Worm (Caenorhabditis elegans): Measurements from ENCODE around the gene Y57G11C.1130.
A peak's percentile ranks its signal among the peaks of the same experiment; 100 is the strongest.

Gene Y57G11C.1130

DNA sequence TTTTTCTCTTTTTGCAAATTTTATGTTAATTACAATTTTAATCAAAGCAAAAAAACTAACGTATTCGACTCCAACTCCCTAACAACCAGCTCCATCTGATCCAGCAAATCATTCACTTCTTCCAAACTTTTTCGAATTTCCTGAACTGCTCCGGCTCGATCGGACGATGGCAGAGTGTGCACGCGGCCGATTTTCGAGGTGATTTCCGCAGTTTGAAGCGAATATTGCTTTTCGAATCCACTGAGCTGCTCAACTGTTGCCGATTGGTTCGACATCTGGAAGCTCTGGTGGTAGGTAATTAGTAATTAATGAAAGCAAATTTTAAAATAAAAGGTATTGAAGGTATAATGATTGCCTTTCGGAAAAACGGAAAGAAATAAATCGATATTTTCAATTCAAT, 15.9 kb upstream of the Y57G11C.1130 start, which contains the start of gene vti-1:
Gene vti-1, minus strand, starts transcription at position 284 of the 400 bp plus-strand sequence.
- TF ChIP-seq snpc-4 (GFP tag; optimal IDR thresholded peaks at IDR 0.05) (no peak), snpc-4 (tag; optimal IDR thresholded peaks at IDR 0.05) (peak in 2 of 4 experiments; percentile 3 to 82), F37B4.10 (GFP tag; IDR thresholded peaks at IDR 0.05) (no peak), lsy-27 (tag; optimal IDR thresholded peaks at IDR 0.05; ENCODE audit: borderline replicate concordance, insufficient read depth) (no peak), attf-6 (GFP tag; IDR thresholded peaks at IDR 0.05) (peak; percentile 87), tbp1 (GFP tag; optimal IDR thresholded peaks at IDR 0.05) (peak; percentile 18), tbx-9 (tag; optimal IDR thresholded peaks at IDR 0.05; ENCODE audit: borderline replicate concordance) (no peak), ama-1 (optimal IDR thresholded peaks at IDR 0.05) (no peak), ama-1 (GFP tag; optimal IDR thresholded peaks at IDR 0.05) (no peak), efl-1 (GFP tag; optimal IDR thresholded peaks at IDR 0.05) (no peak), aptf-3 (GFP tag; IDR thresholded peaks at IDR 0.05) (no peak), ekl-4 (GFP tag; IDR thresholded peaks at IDR 0.05) (peak; percentile 47; the same call in 1 of the 2 replicates), D2030.7 (GFP tag; IDR thresholded peaks at IDR 0.05) (0 out of 2 replicates have a peak, but pooled peaks have one; percentile 14), mcd-1 (GFP tag; IDR thresholded peaks at IDR 0.05) (0 out of 2 replicates have a peak, but pooled peaks have one; percentile 34), lin-54 (GFP tag; optimal IDR thresholded peaks at IDR 0.05) (no peak), madf-6 (GFP tag; IDR thresholded peaks at IDR 0.05) (peak; percentile 6; the same call in 1 of the 2 replicates), xnd-1 (tag; optimal IDR thresholded peaks at IDR 0.05) (no peak), snpc-3.4 (tag; optimal IDR thresholded peaks at IDR 0.05) (no peak), ztf-18 (tag; optimal IDR thresholded peaks at IDR 0.05) (no peak), egl-44 (GFP tag; IDR thresholded peaks at IDR 0.05) (no peak), sptf-2 (GFP tag; optimal IDR thresholded peaks at IDR 0.05) (no peak), F49E8.2 (tag; optimal IDR thresholded peaks at IDR 0.05; ENCODE audit: insufficient read depth) (no peak)

DNA sequence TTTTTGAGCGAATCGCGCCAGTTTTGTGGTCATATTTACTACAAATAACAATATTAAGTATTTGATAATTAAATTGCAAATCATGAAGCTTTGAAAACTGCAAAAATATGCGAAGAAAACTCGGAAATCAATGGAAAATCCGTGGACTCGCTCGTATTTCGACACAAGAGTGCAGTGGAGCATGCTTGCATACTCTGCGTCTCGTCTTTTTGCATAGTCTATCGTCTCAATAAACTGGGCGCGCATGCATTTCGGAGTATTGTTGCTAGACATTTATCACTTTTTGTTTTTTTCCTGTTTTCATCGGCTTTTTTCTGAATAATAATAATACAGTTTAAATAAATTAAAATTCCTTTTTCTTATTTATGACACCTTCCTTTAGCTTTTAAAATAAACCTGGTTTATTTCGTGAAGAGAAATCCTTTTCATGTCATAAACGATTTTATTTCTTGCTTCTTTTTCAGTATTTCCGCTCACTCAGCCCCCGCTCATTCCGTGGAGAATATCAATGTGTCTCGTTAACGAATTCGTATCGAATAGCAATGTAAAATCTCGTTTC, 14.5 kb upstream of the Y57G11C.1130 start, which contains the start of the genes mrps-7 and Y57G11C.3:
Gene mrps-7, minus strand, starts transcription at position 38 of the 559 bp plus-strand sequence.
Gene Y57G11C.3, plus strand, starts transcription at position 509 of the 559 bp plus-strand sequence.
- TF ChIP-seq snpc-3.4 (tag; optimal IDR thresholded peaks at IDR 0.05) (peak; percentile 36), lin-40 (tag; optimal IDR thresholded peaks at IDR 0.05) (peak; percentile 89), rec-8 (tag; optimal IDR thresholded peaks at IDR 0.05) (no peak), hlh-26 (GFP tag; conservative IDR thresholded peaks at IDR 0.05) (no peak), ztf-26 (tag; optimal IDR thresholded peaks at IDR 0.05) (peak; percentile 63), pbrm-1 (GFP tag; IDR thresholded peaks at IDR 0.05) (peak; percentile 79), dpl-1 (GFP tag; optimal IDR thresholded peaks at IDR 0.05) (peak; percentile 18), lin-35 (GFP tag; optimal IDR thresholded peaks at IDR 0.05) (peak in 2 of 3 experiments; percentile 12 to 83), ama-1 (optimal IDR thresholded peaks at IDR 0.05) (peak; percentile 27), ama-1 (GFP tag; optimal IDR thresholded peaks at IDR 0.05) (no peak), ztf-18 (tag; optimal IDR thresholded peaks at IDR 0.05) (peak; percentile 58), hmg-20 (GFP tag; IDR thresholded peaks at IDR 0.05) (0 out of 2 replicates have a peak, but pooled peaks have one; percentile 50), madf-8 (GFP tag; conservative IDR thresholded peaks at IDR 0.05) (peak; percentile 56), madf-6 (GFP tag; IDR thresholded peaks at IDR 0.05) (peak; percentile 73), unc-130 (GFP tag; optimal IDR thresholded peaks at IDR 0.05) (no peak), efl-1 (GFP tag; optimal IDR thresholded peaks at IDR 0.05) (peak; percentile 54), snpc-1.1 (tag; optimal IDR thresholded peaks at IDR 0.05; ENCODE audit: insufficient read depth) (peak; percentile 60), ekl-4 (GFP tag; IDR thresholded peaks at IDR 0.05) (peak; percentile 58; the same call in 1 of the 2 replicates), mes-4 (tag; optimal IDR thresholded peaks at IDR 0.05) (no peak), bed-1 (GFP tag; IDR thresholded peaks at IDR 0.05) (no peak), nhr-27 (tag; optimal IDR thresholded peaks at IDR 0.05) (no peak), ZK185.1 (tag; optimal IDR thresholded peaks at IDR 0.05; ENCODE audit: poor library complexity, severe bottlenecking) (peak; percentile 78), attf-3 (GFP tag; conservative IDR thresholded peaks at IDR 0.05) (peak; percentile 100), ccch-3 (GFP tag; optimal IDR thresholded peaks at IDR 0.05) (no peak), hsf-1 (GFP tag; IDR thresholded peaks at IDR 0.05) (no peak), snpc-1.3 (tag; optimal IDR thresholded peaks at IDR 0.05; ENCODE audit: insufficient read depth) (peak; percentile 90), B0336.3 (GFP tag; IDR thresholded peaks at IDR 0.05) (peak; percentile 68), Y53G8AR.9 (GFP tag; conservative IDR thresholded peaks at IDR 0.05) (no peak; the same call in 1 of the 2 replicates), xnd-1 (tag; optimal IDR thresholded peaks at IDR 0.05) (peak; percentile 12), gei-17 (GFP tag; optimal IDR thresholded peaks at IDR 0.05) (no peak), F49E8.2 (tag; optimal IDR thresholded peaks at IDR 0.05; ENCODE audit: insufficient read depth) (peak; percentile 67)

Data from whole organism, young adult.